Worm (Caenorhabditis elegans) whole organism, young adult: Measurements from ENCODE around the gene sna-3.

Experiments used
- C06A6.2 ChIP-seq: fragments of 200-800 bp; sonication (Bioruptor generic); conservative IDR thresholded peaks from 2 replicates; pipeline ENCODE4 v1.3.6; 2022; ENCODE audit warnings: missing genetic modification characterization, missing compliant biosample characterization
- C17E4.6 ChIP-seq: fragments of 200-800 bp; sonication (Bioruptor generic); IDR thresholded peaks from 2 replicates; pipeline ENCODE4 v1.3.6; 2022; ENCODE audit warnings: missing genetic modification reagents, missing genetic modification characterization, missing compliant biosample characterization
- D2030.7 ChIP-seq: fragments of 200-800 bp; sonication (Bioruptor generic); IDR thresholded peaks from 2 replicates; pipeline ENCODE4 v1.3.6; 2022; ENCODE audit warnings: missing genetic modification reagents, missing genetic modification characterization, missing compliant biosample characterization
- F37B4.10 ChIP-seq: fragments of 200-800 bp; sonication (Bioruptor generic); IDR thresholded peaks from 2 replicates; pipeline ENCODE4 v1.3.6; 2022; ENCODE audit warnings: missing genetic modification characterization, missing compliant biosample characterization
- F39B2.1 ChIP-seq: fragments of 200-800 bp; sonication (Bioruptor generic); IDR thresholded peaks from 2 replicates; pipeline ENCODE4 v1.3.6; 2022; ENCODE audit warnings: missing genetic modification reagents, missing genetic modification characterization, missing compliant biosample characterization
- F52B5.7 ChIP-seq: sonication (generic microtip); optimal IDR thresholded peaks from 2 replicates; lab custom pipeline; 2016; ENCODE audit warnings: mild to moderate bottlenecking, missing genetic modification characterization, missing compliant biosample characterization
- F57A8.1 ChIP-seq: fragments of 200-800 bp; sonication (Bioruptor generic); optimal IDR thresholded peaks from 2 replicates; lab custom pipeline; 2018; ENCODE audit warnings: mild to moderate bottlenecking, missing genetic modification characterization, moderate library complexity, missing compliant biosample characterization
- K11D2.4 ChIP-seq: fragments of 200-800 bp; sonication (Bioruptor generic); IDR thresholded peaks from 2 replicates; pipeline ENCODE4 v1.3.6; 2022; ENCODE audit warnings: missing genetic modification reagents, missing genetic modification characterization, missing compliant biosample characterization
- T07F8.4 ChIP-seq: sonication (generic microtip); optimal IDR thresholded peaks from 2 replicates; lab custom pipeline; 2016; ENCODE audit warnings: mild to moderate bottlenecking, missing genetic modification characterization, moderate library complexity, missing compliant biosample characterization
- T26A5.8 ChIP-seq: sonication (generic microtip); optimal IDR thresholded peaks from 2 replicates; lab custom pipeline; 2016; ENCODE audit warnings: missing genetic modification characterization, missing compliant biosample characterization
- Y53F4B.3 ChIP-seq: fragments of 200-800 bp; sonication (Bioruptor generic); IDR thresholded peaks from 2 replicates; pipeline ENCODE4 v1.3.6; 2022; ENCODE audit warnings: missing genetic modification reagents, missing genetic modification characterization, missing compliant biosample characterization
- Y67H2A.10 ChIP-seq: fragments of 200-800 bp; sonication (Bioruptor generic); conservative IDR thresholded peaks from 2 replicates; pipeline ENCODE4 v1.3.6; 2022; ENCODE audit warnings: missing genetic modification reagents, missing genetic modification characterization, missing compliant biosample characterization
- ama-1 ChIP-seq, 3 experiments: fragments of 150-350 bp in 1 of 3; sonication (generic microtip) in 2 of 3; optimal IDR thresholded peaks; 2 replicates each; lab custom pipeline; 2014 to 2018; ENCODE audit warnings: missing biosample characterization in 2 of 3, missing genetic modification characterization in 2 of 3, missing genetic modification reagents in 2 of 3
- aptf-2 ChIP-seq: fragments of 200-800 bp; sonication (Bioruptor generic); conservative IDR thresholded peaks from 2 replicates; pipeline ENCODE4 v1.3.6; 2022; ENCODE audit warnings: missing genetic modification reagents, missing genetic modification characterization, missing compliant biosample characterization
- aptf-3 ChIP-seq: fragments of 200-800 bp; sonication (Bioruptor generic); IDR thresholded peaks from 2 replicates; pipeline ENCODE4 v1.3.6; 2022; ENCODE audit warnings: missing genetic modification characterization, missing compliant biosample characterization
- athp-1 ChIP-seq: sonication (generic microtip); optimal IDR thresholded peaks from 2 replicates; lab custom pipeline; 2017; ENCODE audit warnings: mild to moderate bottlenecking, missing genetic modification characterization, missing compliant biosample characterization
- bed-1 ChIP-seq: fragments of 200-800 bp; sonication (Bioruptor generic); IDR thresholded peaks from 2 replicates; pipeline ENCODE4 v1.3.6; 2022; ENCODE audit warnings: missing genetic modification reagents, missing genetic modification characterization, missing compliant biosample characterization
- cebp-2 ChIP-seq: fragments of 200-800 bp; sonication (Bioruptor generic); IDR thresholded peaks from 2 replicates; pipeline ENCODE4 v1.3.6; 2022; ENCODE audit warnings: missing genetic modification characterization, missing compliant biosample characterization
- ceh-100 ChIP-seq: fragments of 200-800 bp; sonication (Bioruptor generic); IDR thresholded peaks from 2 replicates; pipeline ENCODE4 v1.3.6; 2022; ENCODE audit warnings: missing genetic modification reagents, missing genetic modification characterization, missing compliant biosample characterization
- ceh-40 ChIP-seq: fragments of 200-800 bp; sonication (Bioruptor generic); IDR thresholded peaks from 2 replicates; pipeline ENCODE4 v1.3.6; 2022; ENCODE audit warnings: missing genetic modification characterization, missing compliant biosample characterization
- ceh-58 ChIP-seq: fragments of 200-800 bp; sonication (Bioruptor generic); IDR thresholded peaks from 2 replicates; pipeline ENCODE4 v1.3.6; 2022; ENCODE audit warnings: missing genetic modification characterization, missing compliant biosample characterization
- ceh-79 ChIP-seq: sonication (generic microtip); optimal IDR thresholded peaks from 2 replicates; lab custom pipeline; 2017; ENCODE audit warnings: mild to moderate bottlenecking, missing genetic modification characterization, missing compliant biosample characterization
- ceh-91 ChIP-seq: fragments of 200-800 bp; sonication (Bioruptor generic); IDR thresholded peaks from 2 replicates; pipeline ENCODE4 v1.3.6; 2022; ENCODE audit warnings: missing genetic modification reagents, missing genetic modification characterization, missing compliant biosample characterization
- die-1 ChIP-seq: sonication (generic microtip); optimal IDR thresholded peaks from 2 replicates; lab custom pipeline; 2016; ENCODE audit warnings: missing genotype, mild to moderate bottlenecking, missing genetic modification characterization, missing compliant biosample characterization
- dox-1 ChIP-seq: fragments of 200-800 bp; sonication (Bioruptor generic); IDR thresholded peaks from 2 replicates; pipeline ENCODE4 v1.3.6; 2022; ENCODE audit warnings: missing genetic modification reagents, missing genetic modification characterization, missing compliant biosample characterization
- efl-1 ChIP-seq: fragments of 150-350 bp; optimal IDR thresholded peaks from 2 replicates; lab custom pipeline; 2014; ENCODE audit warnings: missing biosample characterization, missing genetic modification reagents, missing genetic modification characterization
- him-1 ChIP-seq: sonication (generic microtip); optimal IDR thresholded peaks from 2 replicates; lab custom pipeline; 2016; ENCODE audit warnings: missing genotype, missing genetic modification reagents, missing genetic modification characterization, missing compliant biosample characterization
- hlh-12 ChIP-seq: sonication (generic microtip); optimal IDR thresholded peaks from 2 replicates; lab custom pipeline; 2016; ENCODE audit warnings: missing genetic modification characterization, missing compliant biosample characterization
- lin-26 ChIP-seq: fragments of 200-800 bp; sonication (Bioruptor generic); IDR thresholded peaks from 2 replicates; pipeline ENCODE4 v1.3.6; 2022; ENCODE audit warnings: missing genetic modification reagents, missing genetic modification characterization, missing compliant biosample characterization
- lin-40 ChIP-seq: sonication (generic microtip); optimal IDR thresholded peaks from 2 replicates; lab custom pipeline; 2016; ENCODE audit warnings: missing genetic modification characterization, mild to moderate bottlenecking, missing compliant biosample characterization, missing genotype, missing genetic modification reagents
- lsy-27 ChIP-seq: sonication (generic microtip); optimal IDR thresholded peaks from 2 replicates; lab custom pipeline; 2017; ENCODE audit warnings: missing genetic modification characterization, mild to moderate bottlenecking, missing compliant biosample characterization, antibody characterized with exemption, missing genotype, borderline replicate concordance; ENCODE audit not compliant: insufficient read depth
- madf-10 ChIP-seq: sonication (generic microtip); optimal IDR thresholded peaks from 2 replicates; lab custom pipeline; 2016; ENCODE audit warnings: mild to moderate bottlenecking, missing genetic modification characterization, missing compliant biosample characterization
- mcd-1 ChIP-seq: fragments of 200-800 bp; sonication (Bioruptor generic); IDR thresholded peaks from 2 replicates; pipeline ENCODE4 v1.3.6; 2022; ENCODE audit warnings: missing genetic modification reagents, missing genetic modification characterization, missing compliant biosample characterization
- mes-4 ChIP-seq: sonication (generic microtip); optimal IDR thresholded peaks from 2 replicates; lab custom pipeline; 2016; ENCODE audit warnings: missing genotype, missing genetic modification characterization, missing compliant biosample characterization
- nfya-1 ChIP-seq: sonication (generic microtip); optimal IDR thresholded peaks from 2 replicates; lab custom pipeline; 2017; ENCODE audit warnings: antibody characterized with exemption, missing compliant biosample characterization, missing genetic modification characterization, borderline replicate concordance; ENCODE audit not compliant: insufficient read depth
- nhr-120 ChIP-seq: fragments of 200-800 bp; sonication (Bioruptor generic); IDR thresholded peaks from 2 replicates; pipeline ENCODE4 v1.3.6; 2022; ENCODE audit warnings: missing genetic modification characterization, missing compliant biosample characterization
- pbrm-1 ChIP-seq: fragments of 200-800 bp; sonication (Bioruptor generic); IDR thresholded peaks from 2 replicates; pipeline ENCODE4 v1.3.6; 2022; ENCODE audit warnings: missing genetic modification reagents, missing genetic modification characterization, missing compliant biosample characterization
- pha-4 ChIP-seq: fragments of 150-350 bp; sonication (generic microtip); optimal IDR thresholded peaks from 2 replicates; lab custom pipeline; 2014; ENCODE audit warnings: missing biosample characterization, missing genetic modification reagents, missing genetic modification characterization
- repo-1 ChIP-seq: sonication (generic microtip); optimal IDR thresholded peaks from 2 replicates; lab custom pipeline; 2017; ENCODE audit warnings: mild to moderate bottlenecking, missing genetic modification characterization, missing compliant biosample characterization
- sea-2 ChIP-seq: fragments of 200-800 bp; sonication (Bioruptor generic); IDR thresholded peaks from 2 replicates; pipeline ENCODE4 v1.3.6; 2022; ENCODE audit warnings: missing genetic modification characterization, missing compliant biosample characterization
- somi-1 ChIP-seq: fragments of 200-800 bp; sonication (Bioruptor generic); optimal IDR thresholded peaks from 2 replicates; lab custom pipeline; 2018; ENCODE audit warnings: mild to moderate bottlenecking, missing genetic modification characterization, missing compliant biosample characterization
- tbp1 ChIP-seq: fragments of 200-800 bp; sonication (Bioruptor generic); optimal IDR thresholded peaks from 2 replicates; lab custom pipeline; 2018; ENCODE audit warnings: mild to moderate bottlenecking, missing genetic modification characterization, missing compliant biosample characterization
- unc-130 ChIP-seq: sonication (generic microtip); optimal IDR thresholded peaks from 2 replicates; lab custom pipeline; 2016; ENCODE audit warnings: missing genetic modification reagents, missing genetic modification characterization, missing compliant biosample characterization
- xnd-1 ChIP-seq: sonication (generic microtip); optimal IDR thresholded peaks from 2 replicates; lab custom pipeline; 2016; ENCODE audit warnings: missing genotype, missing genetic modification reagents, missing genetic modification characterization, missing compliant biosample characterization
- zfh-2 ChIP-seq: fragments of 200-800 bp; sonication (Bioruptor generic); conservative IDR thresholded peaks from 2 replicates; pipeline ENCODE4 v1.3.6; 2022; ENCODE audit warnings: missing genetic modification reagents, missing genetic modification characterization, missing compliant biosample characterization
- ztf-18 ChIP-seq: sonication (generic microtip); optimal IDR thresholded peaks from 2 replicates; lab custom pipeline; 2016; ENCODE audit warnings: missing genotype, mild to moderate bottlenecking, missing genetic modification characterization, missing compliant biosample characterization
- ztf-22 ChIP-seq: fragments of 200-800 bp; sonication (Bioruptor generic); optimal IDR thresholded peaks from 2 replicates; lab custom pipeline; 2018; ENCODE audit warnings: mild to moderate bottlenecking, missing genetic modification characterization, moderate library complexity, missing compliant biosample characterization
- ztf-28 ChIP-seq: fragments of 200-800 bp; sonication (Bioruptor generic); IDR thresholded peaks from 2 replicates; pipeline ENCODE4 v1.3.6; 2022; ENCODE audit warnings: missing genetic modification reagents, missing genetic modification characterization, missing compliant biosample characterization
- ztf-3 ChIP-seq: fragments of 200-800 bp; sonication (Bioruptor generic); optimal IDR thresholded peaks from 2 replicates; lab custom pipeline; 2018; ENCODE audit warnings: mild to moderate bottlenecking, missing genetic modification characterization, missing compliant biosample characterization

sna-3 gene

ce11 chrIII:6164253-6164971, 41.6 kb downstream of the sna-3 start, which contains the start of gene F42A10.9 (continued):
- TF ChIP-seq lsy-27 (tag; lab: Kevin White, UChicago), result no peak
- no peak for TF ChIP-seq efl-1
- TF ChIP-seq ztf-28 (GFP tag; lab: Robert Waterston, UW), result no peak
- no peak for TF ChIP-seq ceh-79 (tag; lab: Kevin White, UChicago)
- TF ChIP-seq D2030.7 (GFP tag; lab: Robert Waterston, UW), result no peak
- TF ChIP-seq ama-1 (optimal IDR thresholded peaks at IDR 0.05; lab: Kevin White, UChicago), result peak; percentile 35
- TF ChIP-seq ama-1 (GFP tag; optimal IDR thresholded peaks at IDR 0.05; lab: Kevin White, UChicago), result peak in 1 of 2 experiments; percentile 2
- no peak for TF ChIP-seq pha-4
- no peak for TF ChIP-seq die-1
- TF ChIP-seq madf-10 (tag; lab: Kevin White, UChicago), result no peak
- no peak for TF ChIP-seq ceh-100 (GFP tag; lab: Robert Waterston, UW)
- peak; percentile 59 for TF ChIP-seq athp-1 (tag; lab: Kevin White, UChicago)
- no peak for TF ChIP-seq F39B2.1 (GFP tag; lab: Robert Waterston, UW)
- no peak for TF ChIP-seq ztf-3
- peak; percentile 9 for TF ChIP-seq T07F8.4 (tag; lab: Kevin White, UChicago)
- TF ChIP-seq nfya-1 (tag; lab: Kevin White, UChicago), result no peak
- TF ChIP-seq pbrm-1 (GFP tag; lab: Robert Waterston, UW), result peak; percentile 38; the same call in 1 of the 2 replicates
- TF ChIP-seq him-1, result peak; percentile 5
- no peak for TF ChIP-seq mcd-1 (GFP tag; lab: Robert Waterston, UW)
- no peak for TF ChIP-seq ceh-91 (GFP tag; lab: Robert Waterston, UW)
- no peak for TF ChIP-seq dox-1 (GFP tag; lab: Robert Waterston, UW)
- TF ChIP-seq ztf-22 (GFP tag; lab: Kevin White, UChicago), result no peak
- no peak for TF ChIP-seq hlh-12 (tag; lab: Kevin White, UChicago)
- TF ChIP-seq ceh-58, result no peak
- TF ChIP-seq repo-1 (tag; lab: Kevin White, UChicago), result peak; percentile 49
- TF ChIP-seq somi-1, result no peak
- no peak for TF ChIP-seq Y67H2A.10 (GFP tag; lab: Robert Waterston, UW)
- no peak for TF ChIP-seq bed-1 (GFP tag; lab: Robert Waterston, UW)
- TF ChIP-seq C06A6.2 (GFP tag; lab: Robert Waterston, UW), result no peak
- TF ChIP-seq mes-4 (tag; lab: Kevin White, UChicago), result no peak
- TF ChIP-seq F57A8.1 (GFP tag; lab: Kevin White, UChicago), result no peak
- TF ChIP-seq Y53F4B.3 (GFP tag; lab: Robert Waterston, UW), result no peak
- no peak for TF ChIP-seq xnd-1 (tag; lab: Kevin White, UChicago)
- no peak for TF ChIP-seq tbp1 (GFP tag; lab: Kevin White, UChicago)
- no peak for TF ChIP-seq unc-130 (GFP tag; lab: Kevin White, UChicago)
- TF ChIP-seq nhr-120 (GFP tag; lab: Robert Waterston, UW), result 0 out of 2 replicates have a peak, but pooled peaks have one; percentile 42
- no peak for TF ChIP-seq sea-2
- no peak for TF ChIP-seq lin-26 (GFP tag; lab: Robert Waterston, UW)
- peak; percentile 55 for TF ChIP-seq F52B5.7
- TF ChIP-seq lin-40, result peak; percentile 11
- no peak for TF ChIP-seq F37B4.10 (GFP tag; lab: Robert Waterston, UW)
- TF ChIP-seq C17E4.6 (GFP tag; lab: Robert Waterston, UW), result no peak
- no peak for TF ChIP-seq T26A5.8 (tag; lab: Kevin White, UChicago)
- TF ChIP-seq aptf-3 (GFP tag; lab: Robert Waterston, UW), result no peak
- TF ChIP-seq zfh-2 (GFP tag; lab: Robert Waterston, UW), result no peak
- TF ChIP-seq K11D2.4 (GFP tag; lab: Robert Waterston, UW), result no peak
- TF ChIP-seq ceh-40 (GFP tag; lab: Robert Waterston, UW), result no peak
- TF ChIP-seq aptf-2 (GFP tag; lab: Robert Waterston, UW), result no peak
- no peak for TF ChIP-seq cebp-2 (GFP tag; lab: Robert Waterston, UW)
- peak; percentile 20 for TF ChIP-seq ztf-18
- TF ChIP-seq, all 124 proteins: peak for 16
